Fruit fly (Drosophila melanogaster) whole organism, pupa: ENCODE data around the gene CG31778.

Experiments
- CG10348 ChIP-seq: fragments of 200-800 bp; sonication (Bioruptor generic); IDR thresholded peaks from 2 replicates; pipeline ENCODE4 v1.3.6; 2022; ENCODE audit warnings: missing biosample characterization, missing genetic modification characterization
- CG12605 ChIP-seq: fragments of 200-800 bp; sonication (Bioruptor generic); IDR thresholded peaks from 2 replicates; pipeline ENCODE4 v1.3.6; 2022; ENCODE audit warnings: missing biosample characterization, missing genetic modification characterization
- CG13204 ChIP-seq: fragments of 200-800 bp; sonication (Bioruptor generic); optimal IDR thresholded peaks from 2 replicates; lab custom pipeline; 2018; ENCODE audit warnings: missing biosample characterization, mild to moderate bottlenecking, missing genetic modification characterization, moderate library complexity
- CG14655 ChIP-seq: fragments of 200-800 bp; sonication (Bioruptor generic); optimal IDR thresholded peaks from 3 replicates; lab custom pipeline; 2017; ENCODE audit warnings: mild to moderate bottlenecking, missing biosample characterization, missing genetic modification reagents, missing genetic modification characterization
- CG15710 ChIP-seq: fragments of 200-800 bp; sonication (Bioruptor generic); optimal IDR thresholded peaks from 2 replicates; lab custom pipeline; 2018; ENCODE audit warnings: missing biosample characterization, mild to moderate bottlenecking, missing genetic modification characterization, moderate library complexity
- CG17806 ChIP-seq: fragments of 200-800 bp; sonication (Bioruptor generic); optimal IDR thresholded peaks from 2 replicates; lab custom pipeline; 2018; ENCODE audit warnings: missing biosample characterization, mild to moderate bottlenecking, missing genetic modification characterization, moderate library complexity
- CG32121 ChIP-seq: fragments of 200-800 bp; sonication (Bioruptor generic); IDR thresholded peaks from 2 replicates; pipeline ENCODE4 v1.3.6; 2022; ENCODE audit warnings: missing biosample characterization, missing genetic modification characterization
- CG34367 ChIP-seq: fragments of 200-800 bp; sonication (Bioruptor generic); optimal IDR thresholded peaks from 2 replicates; lab custom pipeline; 2018; ENCODE audit warnings: missing biosample characterization, mild to moderate bottlenecking, missing genetic modification characterization
- CG4496 ChIP-seq: fragments of 200-800 bp; sonication (Bioruptor generic); IDR thresholded peaks from 3 replicates; pipeline ENCODE4 v1.3.6; 2022; ENCODE audit warnings: missing biosample characterization, missing genetic modification characterization
- CG8159 ChIP-seq: fragments of 200-800 bp; sonication (Bioruptor generic); optimal IDR thresholded peaks from 3 replicates; lab custom pipeline; 2018; ENCODE audit warnings: missing biosample characterization, mild to moderate bottlenecking, missing genetic modification characterization, moderate library complexity
- CG8301 ChIP-seq: fragments of 200-800 bp; sonication (Bioruptor generic); optimal IDR thresholded peaks from 2 replicates; lab custom pipeline; 2018; ENCODE audit warnings: missing biosample characterization, mild to moderate bottlenecking, missing genetic modification characterization
- CG9948 ChIP-seq: fragments of 200-800 bp; sonication (Bioruptor generic); optimal IDR thresholded peaks from 2 replicates; lab custom pipeline; 2018; ENCODE audit warnings: missing biosample characterization, mild to moderate bottlenecking, missing genetic modification characterization, moderate library complexity
- D1 ChIP-seq: fragments of 200-800 bp; sonication (Bioruptor generic); optimal IDR thresholded peaks from 2 replicates; lab custom pipeline; 2018; ENCODE audit warnings: missing biosample characterization, mild to moderate bottlenecking, missing genetic modification characterization, moderate library complexity
- EcR ChIP-seq: fragments of 200-800 bp; sonication (Bioruptor generic); optimal IDR thresholded peaks from 3 replicates; lab custom pipeline; 2019; ENCODE audit warnings: missing biosample characterization, missing genetic modification characterization, mild to moderate bottlenecking, moderate library complexity, missing genetic modification reagents
- Ets98B ChIP-seq: fragments of 200-800 bp; sonication (Bioruptor generic); IDR thresholded peaks from 2 replicates; pipeline ENCODE4 v1.3.6; 2022; ENCODE audit warnings: missing biosample characterization, missing genetic modification characterization
- Pif1A ChIP-seq: fragments of 200-800 bp; sonication (Bioruptor generic); optimal IDR thresholded peaks from 3 replicates; lab custom pipeline; 2016; ENCODE audit warnings: missing biosample characterization, missing genetic modification characterization
- Pif1B ChIP-seq: fragments of 200-800 bp; sonication (Bioruptor generic); optimal IDR thresholded peaks from 3 replicates; lab custom pipeline; 2016; ENCODE audit warnings: missing biosample characterization, missing genetic modification characterization
- Snoo ChIP-seq: fragments of 200-800 bp; sonication (Bioruptor generic); optimal IDR thresholded peaks from 3 replicates; lab custom pipeline; 2017; ENCODE audit warnings: missing biosample characterization, mild to moderate bottlenecking, missing genetic modification characterization, inconsistent platforms
- fd96Ca ChIP-seq: fragments of 200-800 bp; sonication (Bioruptor generic); IDR thresholded peaks from 3 replicates; pipeline ENCODE4 v1.3.6; 2022; ENCODE audit warnings: missing biosample characterization, missing genetic modification characterization
- gl ChIP-seq: fragments of 200-800 bp; sonication (Bioruptor generic); optimal IDR thresholded peaks from 2 replicates; lab custom pipeline; 2018; ENCODE audit warnings: missing biosample characterization, mild to moderate bottlenecking, missing genetic modification characterization
- rn ChIP-seq: fragments of 200-800 bp; sonication (Bioruptor generic); IDR thresholded peaks from 2 replicates; pipeline ENCODE4 v1.3.6; 2022; ENCODE audit warnings: missing biosample characterization, missing genetic modification characterization

CG31778 gene

dm6 chr2L:3699895-3700294 lies 5.4 kb downstream of the CG31778 start, which contains the start of gene CG42465:
TSS of gene CG42465 (plus strand) at chr2L:3700195.
- TF ChIP-seq EcR (GFP tag; lab: Kevin White, UChicago) = no peak
- no peak for TF ChIP-seq CG8301 (tag; lab: Kevin White, UChicago)
- no peak for TF ChIP-seq Ets98B (GFP tag; lab: Robert Waterston, UW)
- no peak for TF ChIP-seq CG14655 (GFP tag; lab: Kevin White, UChicago)
- TF ChIP-seq CG32121 = no peak
- TF ChIP-seq CG12605 = no peak
- TF ChIP-seq fd96Ca (GFP tag; lab: Robert Waterston, UW) = no peak

dm6 chr2L:3698992-3699514 lies 6.2 kb downstream of the CG31778 start, which contains the start of the genes CG10031 and CG42464:
TSS of gene CG10031 (minus strand) at chr2L:3699092.
TSS of gene CG42464 (plus strand) at chr2L:3699464.
- TF ChIP-seq CG4496 = no peak
- TF ChIP-seq CG8159 (tag; lab: Kevin White, UChicago) = no peak
- TF ChIP-seq CG15710 (tag; lab: Kevin White, UChicago) = no peak
- no peak for TF ChIP-seq CG9948
- no peak for TF ChIP-seq fd96Ca (GFP tag; lab: Robert Waterston, UW)
- no peak for TF ChIP-seq CG32121
- TF ChIP-seq rn (GFP tag; lab: Robert Waterston, UW) = no peak
- TF ChIP-seq gl (tag; lab: Kevin White, UChicago) = no peak
- TF ChIP-seq CG8301 (tag; lab: Kevin White, UChicago) = no peak
- no peak for TF ChIP-seq Ets98B (GFP tag; lab: Robert Waterston, UW)
- TF ChIP-seq CG17806 (tag; lab: Kevin White, UChicago) = no peak
- no peak for TF ChIP-seq CG14655 (GFP tag; lab: Kevin White, UChicago)
- TF ChIP-seq Pif1A (GFP tag; lab: Kevin White, UChicago) = no peak
- no peak for TF ChIP-seq CG34367
- TF ChIP-seq Pif1B (GFP tag; lab: Kevin White, UChicago) = no peak
- TF ChIP-seq CG12605 = no peak
- TF ChIP-seq CG13204 (GFP tag; lab: Kevin White, UChicago) = no peak

dm6 chr2L:3697772-3698171 lies 7.5 kb downstream of the CG31778 start, which contains the start of gene CG3604:
TSS of gene CG3604 (minus strand) at chr2L:3697872.
- TF ChIP-seq CG8159 (tag; lab: Kevin White, UChicago) (no peak), CG8301 (tag; lab: Kevin White, UChicago) (no peak), EcR (GFP tag; lab: Kevin White, UChicago) (no peak), CG17806 (tag; lab: Kevin White, UChicago) (no peak), CG10348 (GFP tag; lab: Robert Waterston, UW) (no peak), CG34367 (no peak)

dm6 chr2L:3696438-3696837 lies 8.8 kb downstream of the CG31778 start, which contains the start of gene IM33:
TSS of gene IM33 (minus strand) at chr2L:3696658.
- TF ChIP-seq CG12605 (no peak), CG17806 (tag; lab: Kevin White, UChicago) (no peak), Snoo (tag; lab: Kevin White, UChicago) (no peak), CG8301 (tag; lab: Kevin White, UChicago) (no peak), CG34367 (no peak), CG32121 (no peak), CG8159 (tag; lab: Kevin White, UChicago) (no peak), D1 (tag; lab: Kevin White, UChicago) (no peak), fd96Ca (GFP tag; lab: Robert Waterston, UW) (no peak)
- TF ChIP-seq, all 21 proteins: peak for 0

dm6 chr2L:3695361-3695818 lies 9.9 kb downstream of the CG31778 start, which contains the start of gene CG16713:
TSS of gene CG16713 (minus strand) at chr2L:3695411.
- TF ChIP-seq Snoo (tag; lab: Kevin White, UChicago) (no peak), fd96Ca (GFP tag; lab: Robert Waterston, UW) (no peak), CG34367 (no peak), CG10348 (GFP tag; lab: Robert Waterston, UW) (no peak), CG13204 (GFP tag; lab: Kevin White, UChicago) (no peak), CG9948 (no peak), CG4496 (no peak), CG8301 (tag; lab: Kevin White, UChicago) (no peak), CG8159 (tag; lab: Kevin White, UChicago) (no peak), Ets98B (GFP tag; lab: Robert Waterston, UW) (no peak), CG32121 (no peak)

- TF ChIP-seq CG14655 (GFP tag; lab: Kevin White, UChicago) = no peak
- TF ChIP-seq CG4496 = 0 out of 3 replicates have a peak, but pooled peaks have one; percentile 19
- TF ChIP-seq, all 21 proteins: peak for 1
Observed at dm6 chr2L:3694920-3695319, 10.4 kb downstream of the CG31778 start, which contains the start of gene CG43165. TSS of gene CG43165 (minus strand) at chr2L:3695020.

- TF ChIP-seq gl (tag; lab: Kevin White, UChicago) (no peak), CG8301 (tag; lab: Kevin White, UChicago) (no peak)
Observed at dm6 chr2L:3693805-3694204, 11.5 kb downstream of the CG31778 start, which contains the start of gene Acp24A4. TSS of gene Acp24A4 (minus strand) at chr2L:3693905.
